Worm (Caenorhabditis elegans): ENCODE measurements around the gene mrp-6.

- TF ChIP-seq lsl-1 (GFP tag; optimal IDR thresholded peaks at IDR 0.05) (no peak), ztf-18 (tag; optimal IDR thresholded peaks at IDR 0.05) (no peak), him-1 (tag; optimal IDR thresholded peaks at IDR 0.05) (no peak), B0261.1 (tag; optimal IDR thresholded peaks at IDR 0.05) (no peak), unc-62 (GFP tag; optimal IDR thresholded peaks at IDR 0.05) (no peak), snpc-4 (GFP tag; optimal IDR thresholded peaks at IDR 0.05) (no peak), snpc-4 (tag; optimal IDR thresholded peaks at IDR 0.05) (no peak), nhr-27 (tag; optimal IDR thresholded peaks at IDR 0.05) (no peak), ama-1 (optimal IDR thresholded peaks at IDR 0.05) (no peak), ama-1 (GFP tag; optimal IDR thresholded peaks at IDR 0.05) (no peak), attf-5 (GFP tag; optimal IDR thresholded peaks at IDR 0.05) (no peak), mel-28 (tag; optimal IDR thresholded peaks at IDR 0.05; ENCODE audit: borderline replicate concordance) (no peak), ztf-6 (GFP tag; IDR thresholded peaks at IDR 0.05) (no peak)
Observed at ce11 chrX:4136547-4137311, 49.8 kb downstream of the mrp-6 start.
